Fruit fly (Drosophila melanogaster): ENCODE measurements around the gene glec.

- TF ChIP-seq crp (GFP tag; optimal IDR thresholded peaks at IDR 0.05), result no peak
- TF ChIP-seq lov (optimal IDR thresholded peaks at IDR 0.05), result no peak
- no peak for TF ChIP-seq lov (GFP tag; IDR thresholded peaks at IDR 0.05)
- TF ChIP-seq Nf-YA (GFP tag; IDR thresholded peaks at IDR 0.05), result no peak
- no peak for TF ChIP-seq Ada2b (GFP tag; IDR thresholded peaks at IDR 0.05)
- no peak for TF ChIP-seq CG3281 (GFP tag; optimal IDR thresholded peaks at IDR 0.05)
- TF ChIP-seq Hey (tag; optimal IDR thresholded peaks at IDR 0.05), result no peak
- no peak for TF ChIP-seq PHDP (tag; optimal IDR thresholded peaks at IDR 0.05)
- TF ChIP-seq Elba2 (GFP tag; optimal IDR thresholded peaks at IDR 0.05), result no peak
- no peak for TF ChIP-seq CG10267 (tag; optimal IDR thresholded peaks at IDR 0.05)
These were observed 13.5 kb upstream of the glec start, which contains the start of gene CG31174 for dm6 chr3R:21869464-21870100.
